Fruit fly (Drosophila melanogaster) whole organism, embryonic: ENCODE data around the gene Tsen54.

Experiments used
- Adf1 ChIP-seq: fragments of 200-800 bp; sonication (Bioruptor generic); IDR thresholded peaks from 2 replicates; pipeline ENCODE4 v1.3.6; 2022; ENCODE audit warnings: missing biosample characterization, missing genetic modification characterization
- Atf3 ChIP-seq: fragments of 200-800 bp; sonication (Bioruptor generic); optimal IDR thresholded peaks from 3 replicates; lab custom pipeline; 2016; ENCODE audit warnings: missing biosample characterization, missing genetic modification characterization
- Awh ChIP-seq: fragments of 200-800 bp; sonication (Bioruptor generic); IDR thresholded peaks from 2 replicates; pipeline ENCODE4, ENCODE4 v1.3.6; 2022; ENCODE audit warnings: missing biosample characterization, missing genetic modification characterization
- CG10654 ChIP-seq: fragments of 200-800 bp; sonication (Bioruptor generic); optimal IDR thresholded peaks from 2 replicates; lab custom pipeline; 2016; ENCODE audit warnings: missing biosample characterization, missing genetic modification characterization
- CG1529 ChIP-seq: fragments of 200-800 bp; sonication (Bioruptor generic); optimal IDR thresholded peaks from 3 replicates; lab custom pipeline; 2018; ENCODE audit warnings: missing biosample characterization, missing genetic modification characterization
- CG15479 ChIP-seq: fragments of 200-800 bp; sonication (Bioruptor generic); optimal IDR thresholded peaks from 3 replicates; lab custom pipeline; 2019; ENCODE audit warnings: missing biosample characterization, mild to moderate bottlenecking, missing genetic modification characterization, moderate library complexity
- CG1603 ChIP-seq: fragments of 200-800 bp; sonication (Bioruptor generic); optimal IDR thresholded peaks from 2 replicates; lab custom pipeline; 2019; ENCODE audit warnings: missing biosample characterization, mild to moderate bottlenecking, missing genetic modification characterization, moderate library complexity
- CG17359 ChIP-seq: fragments of 200-800 bp; sonication (Bioruptor generic); optimal IDR thresholded peaks from 3 replicates; lab custom pipeline; 2018; ENCODE audit warnings: missing biosample characterization, mild to moderate bottlenecking, missing genetic modification characterization, moderate library complexity
- CG17568 ChIP-seq: fragments of 200-800 bp; sonication (Bioruptor generic); optimal IDR thresholded peaks from 2 replicates; lab custom pipeline; 2018; ENCODE audit warnings: missing biosample characterization, mild to moderate bottlenecking, missing genetic modification characterization, moderate library complexity
- CG17802 ChIP-seq: fragments of 200-800 bp; sonication (Bioruptor generic); optimal IDR thresholded peaks from 2 replicates; lab custom pipeline; 2018; ENCODE audit warnings: missing biosample characterization, mild to moderate bottlenecking, missing genetic modification characterization, moderate library complexity
- CG2889 ChIP-seq: fragments of 200-800 bp; sonication (Bioruptor generic); IDR thresholded peaks from 3 replicates; pipeline ENCODE4 v1.3.6; 2022; ENCODE audit warnings: missing biosample characterization, missing genetic modification characterization
- CG32767 ChIP-seq: fragments of 200-800 bp; sonication (Bioruptor generic); IDR thresholded peaks from 2 replicates; pipeline ENCODE4 v1.3.6; 2022; ENCODE audit warnings: missing biosample characterization, missing genetic modification characterization
- CG7839 ChIP-seq: fragments of 200-800 bp; sonication (Bioruptor generic); optimal IDR thresholded peaks from 3 replicates; lab custom pipeline; 2018; ENCODE audit warnings: missing biosample characterization, mild to moderate bottlenecking, missing genetic modification characterization, moderate library complexity
- CG7963 ChIP-seq: fragments of 200-800 bp; sonication (Bioruptor generic); IDR thresholded peaks from 3 replicates; pipeline ENCODE4 v1.3.6; 2022; ENCODE audit warnings: missing biosample characterization, missing genetic modification characterization; ENCODE audit not compliant: partially characterized antibody
- CG9437 ChIP-seq: fragments of 200-800 bp; sonication (Bioruptor generic); optimal IDR thresholded peaks from 2 replicates; lab custom pipeline; 2018; ENCODE audit warnings: missing biosample characterization, mild to moderate bottlenecking, missing genetic modification characterization
- CoRest ChIP-seq: fragments of 200-800 bp; sonication (Bioruptor generic); optimal IDR thresholded peaks from 3 replicates; lab custom pipeline; 2018; ENCODE audit warnings: missing biosample characterization, mild to moderate bottlenecking, missing genetic modification characterization, moderate library complexity
- D19A ChIP-seq: fragments of 200-800 bp; optimal IDR thresholded peaks from 3 replicates; lab custom pipeline; 2019; ENCODE audit warnings: missing biosample characterization, mild to moderate bottlenecking, missing genetic modification characterization, moderate library complexity
- Dek ChIP-seq: fragments of 200-800 bp; sonication (Bioruptor generic); optimal IDR thresholded peaks from 3 replicates; lab custom pipeline; 2019; ENCODE audit warnings: missing biosample characterization, mild to moderate bottlenecking, missing genetic modification characterization, moderate library complexity
- E2f2 ChIP-seq: fragments of 200-800 bp; sonication (Bioruptor generic); IDR thresholded peaks from 2 replicates; pipeline ENCODE4 v1.3.6; 2022; ENCODE audit warnings: missing biosample characterization, missing genetic modification characterization
- Fer2 ChIP-seq: fragments of 200-800 bp; sonication (Bioruptor generic); optimal IDR thresholded peaks from 2 replicates; lab custom pipeline; 2018; ENCODE audit warnings: missing biosample characterization, mild to moderate bottlenecking, missing genetic modification characterization, moderate library complexity
- MBD-R2 ChIP-seq: fragments of 200-800 bp; sonication (Bioruptor generic); IDR thresholded peaks from 2 replicates; pipeline ENCODE4 v1.3.6; 2022; ENCODE audit warnings: missing biosample characterization, missing genetic modification characterization
- MTF-1 ChIP-seq: fragments of 200-800 bp; sonication (Bioruptor generic); optimal IDR thresholded peaks from 2 replicates; lab custom pipeline; 2018; ENCODE audit warnings: missing biosample characterization, mild to moderate bottlenecking, missing genetic modification characterization, borderline replicate concordance
- NC2α ChIP-seq: fragments of 200-800 bp; sonication (Bioruptor generic); optimal IDR thresholded peaks from 2 replicates; lab custom pipeline; 2016; ENCODE audit warnings: missing biosample characterization, missing genetic modification characterization
- Nf-YB ChIP-seq: fragments of 200-800 bp; sonication (Bioruptor generic); optimal IDR thresholded peaks from 3 replicates; lab custom pipeline; 2019; ENCODE audit warnings: missing biosample characterization, mild to moderate bottlenecking, missing genetic modification characterization, moderate library complexity
- NfI ChIP-seq: fragments of 200-800 bp; sonication (Bioruptor generic); optimal IDR thresholded peaks from 3 replicates; lab custom pipeline; 2018; ENCODE audit warnings: missing biosample characterization, mild to moderate bottlenecking, missing genetic modification characterization, moderate library complexity
- Oaz ChIP-seq: fragments of 200-800 bp; sonication (Bioruptor generic); IDR thresholded peaks from 2 replicates; pipeline ENCODE4 v1.3.6; 2022; ENCODE audit warnings: missing biosample characterization, missing genetic modification characterization
- Oli ChIP-seq: fragments of 200-800 bp; sonication (Bioruptor generic); optimal IDR thresholded peaks from 2 replicates; lab custom pipeline; 2018; ENCODE audit warnings: missing biosample characterization, mild to moderate bottlenecking, missing genetic modification characterization, moderate library complexity
- Scr ChIP-seq: fragments of 200-800 bp; sonication (Bioruptor generic); IDR thresholded peaks from 2 replicates; pipeline ENCODE4 v1.3.6; 2022; ENCODE audit warnings: missing biosample characterization, missing genetic modification characterization; ENCODE audit not compliant: partially characterized antibody
- Sox100B ChIP-seq: fragments of 200-800 bp; sonication (Bioruptor generic); optimal IDR thresholded peaks from 3 replicates; lab custom pipeline; 2018; ENCODE audit warnings: missing biosample characterization, mild to moderate bottlenecking, missing genetic modification characterization
- Spps ChIP-seq: fragments of 200-800 bp; sonication (Bioruptor generic); optimal IDR thresholded peaks from 2 replicates; lab custom pipeline; 2018; ENCODE audit warnings: missing biosample characterization, mild to moderate bottlenecking, missing genetic modification characterization
- ase ChIP-seq: fragments of 200-800 bp; sonication (Bioruptor generic); IDR thresholded peaks from 3 replicates; pipeline ENCODE4 v1.3.6; 2022; ENCODE audit warnings: missing biosample characterization, missing genetic modification characterization
- caup ChIP-seq: fragments of 200-800 bp; sonication (Bioruptor generic); optimal IDR thresholded peaks from 3 replicates; lab custom pipeline; 2017; ENCODE audit warnings: missing biosample characterization, mild to moderate bottlenecking, missing genetic modification characterization, moderate library complexity; ENCODE audit not compliant: severe bottlenecking
- chm ChIP-seq: fragments of 200-800 bp; sonication (Bioruptor generic); IDR thresholded peaks from 2 replicates; pipeline ENCODE4 v1.3.6; 2022; ENCODE audit warnings: missing biosample characterization, missing genetic modification characterization
- cwo ChIP-seq: fragments of 200-800 bp; sonication (Bioruptor generic); optimal IDR thresholded peaks from 3 replicates; lab custom pipeline; 2017; ENCODE audit warnings: missing biosample characterization, missing genetic modification characterization, mild to moderate bottlenecking, moderate library complexity, missing genetic modification reagents
- esg ChIP-seq: fragments of 200-800 bp; sonication (Bioruptor generic); conservative IDR thresholded peaks from 2 replicates; pipeline ENCODE4 v1.3.6; 2022; ENCODE audit warnings: missing biosample characterization, missing genetic modification characterization
- fru ChIP-seq: fragments of >200 bp; optimal IDR thresholded peaks from 2 replicates; lab custom pipeline; 2017
- fu2 ChIP-seq: fragments of 200-800 bp; sonication (Bioruptor generic); optimal IDR thresholded peaks from 2 replicates; lab custom pipeline; 2016; ENCODE audit warnings: missing biosample characterization, missing genetic modification characterization
- gro ChIP-seq: fragments of 200-800 bp; sonication (Bioruptor generic); optimal IDR thresholded peaks from 2 replicates; lab custom pipeline; 2016; ENCODE audit warnings: missing biosample characterization, missing genetic modification characterization
- hbn ChIP-seq: fragments of 200-800 bp; sonication (Bioruptor generic); IDR thresholded peaks from 2 replicates; pipeline ENCODE4 v1.3.6; 2022; ENCODE audit warnings: missing biosample characterization, missing genetic modification characterization; ENCODE audit not compliant: partially characterized antibody
- inv ChIP-seq: fragments of 200-800 bp; sonication (Bioruptor generic); IDR thresholded peaks from 2 replicates; pipeline ENCODE4 v1.3.6; 2022; ENCODE audit warnings: missing biosample characterization, missing genetic modification characterization; ENCODE audit not compliant: partially characterized antibody
- lab ChIP-seq: fragments of 200-800 bp; sonication (Bioruptor generic); optimal IDR thresholded peaks from 3 replicates; lab custom pipeline; 2017; ENCODE audit warnings: missing biosample characterization, missing genetic modification characterization, mild to moderate bottlenecking, moderate library complexity, missing genetic modification reagents
- lbe ChIP-seq: fragments of 200-800 bp; sonication (Bioruptor generic); optimal IDR thresholded peaks from 2 replicates; lab custom pipeline; 2016; ENCODE audit warnings: missing biosample characterization, mild to moderate bottlenecking, missing genetic modification characterization
- nom ChIP-seq: fragments of 200-800 bp; sonication (Bioruptor generic); optimal IDR thresholded peaks from 2 replicates; lab custom pipeline; 2017; ENCODE audit warnings: missing biosample characterization, missing genetic modification characterization, mild to moderate bottlenecking, moderate library complexity, missing genetic modification reagents
- ranshi ChIP-seq: fragments of 200-800 bp; sonication (Bioruptor generic); IDR thresholded peaks from 2 replicates; pipeline ENCODE4 v1.3.6; 2022; ENCODE audit warnings: missing biosample characterization, missing genetic modification characterization
- so ChIP-seq: fragments of 200-800 bp; sonication (Bioruptor generic); IDR thresholded peaks from 3 replicates; pipeline ENCODE4 v1.3.6; 2022; ENCODE audit warnings: missing biosample characterization, missing genetic modification characterization
- tap ChIP-seq: fragments of 200-800 bp; optimal IDR thresholded peaks from 3 replicates; lab custom pipeline; 2019; ENCODE audit warnings: missing biosample characterization, mild to moderate bottlenecking, missing genetic modification characterization, moderate library complexity
- usp ChIP-seq: fragments of >200 bp; optimal IDR thresholded peaks from 2 replicates; lab custom pipeline; 2017; ENCODE audit warnings: missing biosample characterization, missing genetic modification characterization
- wor ChIP-seq: fragments of 200-800 bp; sonication (Bioruptor generic); IDR thresholded peaks from 2 replicates; pipeline ENCODE4 v1.3.6; 2022; ENCODE audit warnings: missing biosample characterization, missing genetic modification characterization

Gene Tsen54

DNA sequence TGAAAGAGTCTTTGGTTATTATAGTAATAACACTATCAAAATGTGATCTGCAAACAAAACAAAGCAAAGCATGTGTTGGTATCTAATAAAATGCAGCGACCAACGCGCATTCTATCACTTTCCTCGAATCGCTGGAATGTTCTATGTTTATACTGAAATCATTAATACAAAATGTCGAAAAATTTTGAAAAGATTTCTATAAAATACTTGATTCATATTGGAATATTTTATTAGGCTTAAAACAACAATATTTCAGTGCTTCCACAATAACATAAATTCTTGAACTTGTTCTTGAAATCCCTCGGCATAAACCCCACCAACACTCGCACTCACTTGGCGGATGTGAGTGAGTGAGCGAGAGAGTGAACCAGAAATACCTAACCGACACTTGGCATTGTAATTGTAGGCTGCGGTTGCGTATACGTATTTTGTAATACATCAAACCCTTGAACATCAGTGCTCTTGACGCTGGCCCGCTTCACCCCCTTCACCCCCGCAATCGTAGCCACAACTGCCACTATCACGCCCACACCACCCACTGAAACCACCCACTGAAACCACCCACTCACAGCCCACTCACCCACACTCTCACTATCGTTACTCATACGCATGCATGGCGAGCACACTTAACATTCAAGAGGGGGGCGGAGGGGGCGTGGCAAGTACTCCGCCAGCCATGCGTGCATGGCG, 17.3 kb upstream of the Tsen54 start (continued):
- TF ChIP-seq Nf-YB (GFP tag; lab: Kevin White, UChicago) (no peak), CG17802 (tag; lab: Kevin White, UChicago) (no peak), CG1529 (GFP tag; lab: Kevin White, UChicago) (no peak), usp (GFP tag; lab: Kevin White, UChicago) (no peak), CG17359 (tag; lab: Kevin White, UChicago) (peak; percentile 28), Awh (GFP tag; lab: Robert Waterston, UW) (0 out of 2 replicates have a peak, but pooled peaks have one; percentile 18), fu2 (GFP tag; lab: Kevin White, UChicago) (no peak), cwo (GFP tag; lab: Kevin White, UChicago) (no peak), CG17568 (no peak), hbn (GFP tag; lab: Robert Waterston, UW) (no peak), gro (no peak), Oaz (GFP tag; lab: Robert Waterston, UW) (no peak), CG10654 (GFP tag; lab: Kevin White, UChicago) (no peak), Atf3 (no peak), CG32767 (GFP tag; lab: Robert Waterston, UW) (0 out of 2 replicates have a peak, but pooled peaks have one; percentile 21), esg (GFP tag; lab: Robert Waterston, UW) (peak; percentile 43; the same call in 1 of the 2 replicates), Adf1 (GFP tag; lab: Robert Waterston, UW) (no peak), ase (GFP tag; lab: Robert Waterston, UW) (peak; percentile 41; the same call in 1 of the 3 replicates), MTF-1 (GFP tag; lab: Kevin White, UChicago) (peak; percentile 17), CoRest (tag; lab: Kevin White, UChicago) (peak; percentile 28), so (GFP tag; lab: Robert Waterston, UW) (peak; percentile 65; the same call in 1 of the 3 replicates), Oli (tag; lab: Kevin White, UChicago) (no peak), nom (no peak), E2f2 (peak; percentile 31; the same call in 1 of the 2 replicates), Scr (GFP tag; lab: Robert Waterston, UW) (no peak), fru (lab: Kevin White, UChicago) (no peak), ranshi (peak; percentile 63), CG15479 (GFP tag; lab: Kevin White, UChicago) (no peak), Fer2 (tag; lab: Kevin White, UChicago) (no peak), chm (GFP tag; lab: Robert Waterston, UW) (peak; percentile 39; the same call in 1 of the 2 replicates), MBD-R2 (GFP tag; lab: Robert Waterston, UW) (no peak), NC2α (no peak), Dek (tag; lab: Kevin White, UChicago) (no peak), lab (GFP tag; lab: Kevin White, UChicago) (peak; percentile 63), CG7963 (GFP tag; lab: Robert Waterston, UW) (no peak), Sox100B (peak; percentile 33), CG9437 (GFP tag; lab: Kevin White, UChicago) (peak; percentile 2), CG7839 (peak; percentile 64), CG1603 (tag; lab: Kevin White, UChicago) (no peak), inv (GFP tag; lab: Robert Waterston, UW) (no peak), Spps (tag; lab: Kevin White, UChicago) (peak; percentile 9), D19A (tag; lab: Kevin White, UChicago) (peak; percentile 56), caup (GFP tag; lab: Kevin White, UChicago) (peak; percentile 12), NfI (GFP tag; lab: Kevin White, UChicago) (peak; percentile 9), CG2889 (GFP tag; lab: Robert Waterston, UW) (no peak), wor (GFP tag; lab: Robert Waterston, UW) (0 out of 2 replicates have a peak, but pooled peaks have one; percentile 35), lbe (GFP tag; lab: Kevin White, UChicago) (no peak), tap (tag; lab: Kevin White, UChicago) (peak; percentile 30)
